Fruit fly (Drosophila melanogaster) whole organism: ENCODE measurements around the gene ntc.

Source experiments
- EcR ChIP-seq, 2 experiments: fragments of >200 bp; optimal IDR thresholded peaks; 2 replicates each; lab custom pipeline; 2017; ENCODE audit warnings: missing biosample characterization in 2 of 2, missing genetic modification characterization in 2 of 2, missing genetic modification reagents in 2 of 2
- psq ChIP-seq: fragments of >200 bp; optimal IDR thresholded peaks from 2 replicates; lab custom pipeline; 2017
- usp ChIP-seq: fragments of >200 bp; optimal IDR thresholded peaks from 2 replicates; lab custom pipeline; 2017; ENCODE audit warnings: missing biosample characterization, missing genetic modification characterization, mixed read lengths

- TF ChIP-seq usp (GFP tag; lab: Kevin White, UChicago): no peak
- no peak for TF ChIP-seq EcR (GFP tag; optimal IDR thresholded peaks at IDR 0.05; lab: Kevin White, UChicago)
- TF ChIP-seq psq: no peak
Observed at dm6 chr3L:3776559-3777097, 29.6 kb downstream of the ntc start.
